Fruit fly (Drosophila melanogaster) whole organism, embryonic: ENCODE results near the gene Gfat2.

Source experiments
- B-H1 ChIP-seq: fragments of 200-800 bp; sonication (Bioruptor generic); IDR thresholded peaks from 3 replicates; pipeline ENCODE4 v1.3.6; 2022; ENCODE audit warnings: missing biosample characterization, missing genetic modification characterization
- BEAF-32 ChIP-seq: fragments of 200-800 bp; sonication (Bioruptor generic); optimal IDR thresholded peaks from 3 replicates; lab custom pipeline; 2017; ENCODE audit warnings: missing biosample characterization, missing genetic modification characterization, mild to moderate bottlenecking, moderate library complexity, missing genetic modification reagents
- CG1024 ChIP-seq: fragments of 200-800 bp; sonication (Bioruptor generic); IDR thresholded peaks from 2 replicates; pipeline ENCODE4 v1.3.6; 2022; ENCODE audit warnings: missing biosample characterization, missing genetic modification characterization
- CG10267 ChIP-seq: fragments of 200-800 bp; sonication (Bioruptor generic); optimal IDR thresholded peaks from 2 replicates; lab custom pipeline; 2018; ENCODE audit warnings: missing biosample characterization, mild to moderate bottlenecking, missing genetic modification characterization, moderate library complexity
- CG10654 ChIP-seq: fragments of 200-800 bp; sonication (Bioruptor generic); optimal IDR thresholded peaks from 2 replicates; lab custom pipeline; 2016; ENCODE audit warnings: missing biosample characterization, missing genetic modification characterization
- CG10979 ChIP-seq: fragments of 200-800 bp; sonication (Bioruptor generic); optimal IDR thresholded peaks from 2 replicates; lab custom pipeline; 2018; ENCODE audit warnings: missing biosample characterization, mild to moderate bottlenecking, missing genetic modification characterization, moderate library complexity
- CG11696 ChIP-seq: fragments of 200-800 bp; sonication (Bioruptor generic); IDR thresholded peaks from 2 replicates; pipeline ENCODE4 v1.3.6; 2022; ENCODE audit warnings: missing biosample characterization, missing genetic modification characterization
- CG11723 ChIP-seq: fragments of 200-800 bp; sonication (Bioruptor generic); optimal IDR thresholded peaks from 2 replicates; lab custom pipeline; 2017; ENCODE audit warnings: missing biosample characterization, mild to moderate bottlenecking, missing genetic modification characterization
- CG12659 ChIP-seq: fragments of 200-800 bp; sonication (Bioruptor generic); optimal IDR thresholded peaks from 3 replicates; lab custom pipeline; 2017; ENCODE audit warnings: mild to moderate bottlenecking, missing biosample characterization, missing genetic modification reagents, missing genetic modification characterization
- CG13123 ChIP-seq: fragments of 200-800 bp; sonication (Bioruptor generic); optimal IDR thresholded peaks from 2 replicates; lab custom pipeline; 2016; ENCODE audit warnings: missing biosample characterization, missing genetic modification characterization
- CG1529 ChIP-seq: fragments of 200-800 bp; sonication (Bioruptor generic); optimal IDR thresholded peaks from 3 replicates; lab custom pipeline; 2018; ENCODE audit warnings: missing biosample characterization, missing genetic modification characterization
- CG1647 ChIP-seq: fragments of 200-800 bp; sonication (Bioruptor generic); optimal IDR thresholded peaks from 3 replicates; lab custom pipeline; 2016; ENCODE audit warnings: missing biosample characterization, missing genetic modification characterization
- CG17328 ChIP-seq: fragments of 200-800 bp; sonication (Bioruptor generic); IDR thresholded peaks from 2 replicates; pipeline ENCODE4 v1.3.6; 2022; ENCODE audit warnings: missing biosample characterization, missing genetic modification characterization
- CG1792 ChIP-seq: fragments of 200-800 bp; sonication (Bioruptor generic); optimal IDR thresholded peaks from 2 replicates; lab custom pipeline; 2016; ENCODE audit warnings: missing biosample characterization, missing genetic modification characterization
- CG32772 ChIP-seq: fragments of 200-800 bp; sonication (Bioruptor generic); IDR thresholded peaks from 2 replicates; pipeline ENCODE4 v1.3.6; 2022; ENCODE audit warnings: missing biosample characterization, missing genetic modification characterization
- CG4282 ChIP-seq: fragments of 200-800 bp; sonication (Bioruptor generic); optimal IDR thresholded peaks from 2 replicates; lab custom pipeline; 2016; ENCODE audit warnings: missing biosample characterization, missing genetic modification characterization
- CG4424 ChIP-seq: fragments of 200-800 bp; sonication (Bioruptor generic); optimal IDR thresholded peaks from 3 replicates; lab custom pipeline; 2016; ENCODE audit warnings: missing biosample characterization, missing genetic modification characterization
- CG4617 ChIP-seq: fragments of 200-800 bp; sonication (Bioruptor generic); optimal IDR thresholded peaks from 3 replicates; lab custom pipeline; 2016; ENCODE audit warnings: missing biosample characterization, missing genetic modification characterization, borderline replicate concordance
- CG6254 ChIP-seq: fragments of 200-800 bp; sonication (Bioruptor generic); optimal IDR thresholded peaks from 3 replicates; lab custom pipeline; 2017; ENCODE audit warnings: mild to moderate bottlenecking, missing biosample characterization, missing genetic modification reagents, missing genetic modification characterization
- CG7357 ChIP-seq: fragments of 200-800 bp; sonication (Bioruptor generic); IDR thresholded peaks from 3 replicates; pipeline ENCODE4 v1.3.6; 2022; ENCODE audit warnings: missing biosample characterization, missing genetic modification characterization
- CG7963 ChIP-seq: fragments of 200-800 bp; sonication (Bioruptor generic); IDR thresholded peaks from 3 replicates; pipeline ENCODE4 v1.3.6; 2022; ENCODE audit warnings: missing biosample characterization, missing genetic modification characterization; ENCODE audit not compliant: partially characterized antibody
- Dad ChIP-seq: fragments of 200-800 bp; sonication (Bioruptor generic); optimal IDR thresholded peaks from 3 replicates; lab custom pipeline; 2016; ENCODE audit warnings: missing biosample characterization, missing genetic modification characterization
- Dp ChIP-seq: fragments of 200-800 bp; sonication (Bioruptor generic); optimal IDR thresholded peaks from 2 replicates; lab custom pipeline; 2018; ENCODE audit warnings: missing biosample characterization, mild to moderate bottlenecking, missing genetic modification characterization, moderate library complexity
- E2f2 ChIP-seq: fragments of 200-800 bp; sonication (Bioruptor generic); IDR thresholded peaks from 2 replicates; pipeline ENCODE4 v1.3.6; 2022; ENCODE audit warnings: missing biosample characterization, missing genetic modification characterization
- Hr39 ChIP-seq: fragments of >200 bp; optimal IDR thresholded peaks from 2 replicates; lab custom pipeline; 2017
- Oli ChIP-seq: fragments of 200-800 bp; sonication (Bioruptor generic); optimal IDR thresholded peaks from 2 replicates; lab custom pipeline; 2018; ENCODE audit warnings: missing biosample characterization, mild to moderate bottlenecking, missing genetic modification characterization, moderate library complexity
- Sox102F ChIP-seq: fragments of 200-800 bp; sonication (Bioruptor generic); optimal IDR thresholded peaks from 2 replicates; lab custom pipeline; 2018; ENCODE audit warnings: missing biosample characterization, mild to moderate bottlenecking, missing genetic modification characterization, moderate library complexity
- Tbp ChIP-seq: fragments of >200 bp; optimal IDR thresholded peaks from 2 replicates; lab custom pipeline; 2018; ENCODE audit warnings: missing biosample characterization, missing genetic modification characterization
- Xrp1 ChIP-seq: fragments of 200-800 bp; sonication (Bioruptor generic); IDR thresholded peaks from 2 replicates; pipeline ENCODE4 v1.3.6; 2022; ENCODE audit warnings: missing biosample characterization, missing genetic modification characterization
- aop ChIP-seq: fragments of 200-800 bp; sonication (Bioruptor generic); IDR thresholded peaks from 2 replicates; pipeline ENCODE4 v1.3.6; 2022; ENCODE audit warnings: missing biosample characterization, missing genetic modification characterization
- chif ChIP-seq, 2 experiments: fragments of 200-800 bp; sonication (Bioruptor generic); optimal IDR thresholded peaks; 3 replicates each; lab custom pipeline; 2016; ENCODE audit warnings: missing biosample characterization in 2 of 2, missing genetic modification characterization in 2 of 2
- crol ChIP-seq: fragments of 200-800 bp; sonication (Bioruptor generic); IDR thresholded peaks from 2 replicates; pipeline ENCODE4 v1.3.6; 2022; ENCODE audit warnings: missing biosample characterization, missing genetic modification characterization
- crp ChIP-seq, 2 experiments: fragments of 200-800 bp; sonication (Bioruptor generic); optimal IDR thresholded peaks; 2 replicates in 1 of 2; 3 replicates in 1 of 2; lab custom pipeline; 2017; ENCODE audit warnings: missing biosample characterization in 2 of 2, missing genetic modification characterization in 2 of 2, mild to moderate bottlenecking in 1 of 2, moderate library complexity in 1 of 2
- danr ChIP-seq: fragments of 200-800 bp; sonication (Bioruptor generic); IDR thresholded peaks from 2 replicates; pipeline ENCODE4 v1.3.6; 2022; ENCODE audit warnings: missing biosample characterization, missing genetic modification characterization
- dimm ChIP-seq: fragments of 200-800 bp; sonication (Bioruptor generic); IDR thresholded peaks from 2 replicates; pipeline ENCODE4 v1.3.6; 2022; ENCODE audit warnings: missing biosample characterization, missing genetic modification characterization
- dpn ChIP-seq, 2 experiments: fragments of 200-800 bp; sonication (Bioruptor generic); optimal IDR thresholded peaks; 3 replicates each; lab custom pipeline; 2016; ENCODE audit warnings: missing biosample characterization in 2 of 2, missing genetic modification characterization in 2 of 2
- emc ChIP-seq: fragments of 200-800 bp; sonication (Bioruptor generic); optimal IDR thresholded peaks from 2 replicates; lab custom pipeline; 2016; ENCODE audit warnings: missing biosample characterization, missing genetic modification characterization
- eve ChIP-seq, 2 experiments: fragments of >200 bp; optimal IDR thresholded peaks; 2 replicates each; lab custom pipeline; 2017; ENCODE audit warnings: missing biosample characterization in 2 of 2, missing genetic modification characterization in 2 of 2
- exex ChIP-seq: fragments of 200-800 bp; sonication (Bioruptor generic); optimal IDR thresholded peaks from 4 replicates; lab custom pipeline; 2018; ENCODE audit warnings: missing biosample characterization, mild to moderate bottlenecking, missing genetic modification characterization, moderate library complexity
- fd3F ChIP-seq: fragments of 200-800 bp; sonication (Bioruptor generic); optimal IDR thresholded peaks from 2 replicates; lab custom pipeline; 2018; ENCODE audit warnings: missing biosample characterization, mild to moderate bottlenecking, missing genetic modification characterization, moderate library complexity
- fru ChIP-seq: fragments of >200 bp; optimal IDR thresholded peaks from 2 replicates; lab custom pipeline; 2017
- gsb-n ChIP-seq: fragments of 200-800 bp; sonication (Bioruptor generic); optimal IDR thresholded peaks from 3 replicates; lab custom pipeline; 2018; ENCODE audit warnings: missing biosample characterization, mild to moderate bottlenecking, missing genetic modification characterization
- inv ChIP-seq: fragments of 200-800 bp; sonication (Bioruptor generic); IDR thresholded peaks from 2 replicates; pipeline ENCODE4 v1.3.6; 2022; ENCODE audit warnings: missing biosample characterization, missing genetic modification characterization; ENCODE audit not compliant: partially characterized antibody
- lab ChIP-seq: fragments of 200-800 bp; sonication (Bioruptor generic); optimal IDR thresholded peaks from 3 replicates; lab custom pipeline; 2017; ENCODE audit warnings: missing biosample characterization, missing genetic modification characterization, mild to moderate bottlenecking, moderate library complexity, missing genetic modification reagents
- nerfin-1 ChIP-seq: fragments of 200-800 bp; sonication (Bioruptor generic); optimal IDR thresholded peaks from 3 replicates; lab custom pipeline; 2019; ENCODE audit warnings: missing biosample characterization, mild to moderate bottlenecking, missing genetic modification characterization, moderate library complexity
- schlank ChIP-seq: fragments of 200-800 bp; sonication (Bioruptor generic); optimal IDR thresholded peaks from 2 replicates; lab custom pipeline; 2018; ENCODE audit warnings: missing biosample characterization, mild to moderate bottlenecking, missing genetic modification characterization
- sd ChIP-seq: fragments of 200-800 bp; sonication (Bioruptor generic); optimal IDR thresholded peaks from 3 replicates; lab custom pipeline; 2018; ENCODE audit warnings: missing biosample characterization, mild to moderate bottlenecking, missing genetic modification characterization, moderate library complexity
- sqz ChIP-seq: fragments of 200-800 bp; sonication (Bioruptor generic); optimal IDR thresholded peaks from 3 replicates; lab custom pipeline; 2018; ENCODE audit warnings: missing biosample characterization, mild to moderate bottlenecking, missing genetic modification characterization
- twi ChIP-seq: fragments of 200-800 bp; optimal IDR thresholded peaks from 2 replicates; lab custom pipeline; 2019; ENCODE audit warnings: missing biosample characterization, mild to moderate bottlenecking, missing genetic modification characterization, moderate library complexity
- vvl ChIP-seq: fragments of 200-800 bp; sonication (Bioruptor generic); IDR thresholded peaks from 2 replicates; pipeline ENCODE4 v1.3.6; 2022; ENCODE audit warnings: missing biosample characterization, missing genetic modification characterization

Gene Gfat2

DNA sequence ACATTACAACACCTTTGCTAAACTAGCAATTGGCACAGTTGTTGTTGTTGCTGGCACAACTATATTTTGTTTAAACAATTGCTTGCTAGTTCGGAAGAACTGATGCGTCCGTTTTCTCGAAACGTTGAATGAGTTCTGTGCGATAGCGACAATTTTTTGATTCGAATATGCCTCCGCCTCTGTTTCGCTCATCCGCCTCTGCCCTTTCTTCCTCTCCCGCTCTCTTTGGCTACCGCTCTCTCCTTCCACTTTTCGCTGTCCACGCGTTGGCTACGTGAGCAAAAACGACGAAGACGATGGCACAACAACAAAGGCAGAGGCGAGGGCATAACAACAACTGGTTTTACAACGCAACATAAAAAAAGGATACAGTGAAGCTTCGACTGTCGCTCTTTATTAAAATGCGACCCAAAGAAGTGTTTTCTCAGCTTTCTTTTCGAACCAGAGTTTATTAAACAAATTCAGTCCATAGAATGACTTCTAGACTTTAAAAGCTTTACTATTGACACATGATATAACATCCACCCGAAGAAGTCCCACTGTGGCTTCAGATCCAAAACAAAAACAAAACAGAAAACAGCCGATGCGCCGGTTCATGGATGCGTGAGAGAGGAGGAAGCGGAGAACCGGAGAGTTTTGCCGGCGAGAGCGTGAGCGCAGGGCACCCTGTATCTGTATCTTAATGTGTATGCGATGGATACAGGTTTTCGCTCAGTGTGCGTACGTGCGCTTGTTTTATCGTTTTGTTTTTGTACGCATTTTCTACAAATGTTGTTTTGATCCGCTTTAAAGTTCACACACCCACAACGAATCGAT is 13.2 kb downstream of the Gfat2 start (continued):
- TF ChIP-seq fd3F (peak; percentile 99), CG10654 (GFP tag; lab: Kevin White, UChicago) (peak; percentile 99), BEAF-32 (peak; percentile 38), eve (GFP tag; optimal IDR thresholded peaks at IDR 0.05; lab: Kevin White, UChicago) (peak in 1 of 2 experiments; percentile 89), gsb-n (tag; lab: Kevin White, UChicago) (peak; percentile 98), CG10979 (tag; lab: Kevin White, UChicago) (peak; percentile 98), CG17328 (GFP tag; lab: Robert Waterston, UW) (no peak), dimm (GFP tag; lab: Robert Waterston, UW) (no peak), CG11723 (GFP tag; lab: Kevin White, UChicago) (peak; percentile 99), Tbp (GFP tag; lab: Kevin White, UChicago) (no peak), dpn (GFP tag; optimal IDR thresholded peaks at IDR 0.05; lab: Kevin White, UChicago) (peak; percentile 100), CG7963 (GFP tag; lab: Robert Waterston, UW) (no peak), CG13123 (GFP tag; lab: Kevin White, UChicago) (peak; percentile 99), exex (tag; lab: Kevin White, UChicago) (peak; percentile 95), CG1024 (no peak), sqz (GFP tag; lab: Kevin White, UChicago) (peak; percentile 100), CG4617 (GFP tag; lab: Kevin White, UChicago) (peak; percentile 100), lab (GFP tag; lab: Kevin White, UChicago) (peak; percentile 100), Hr39 (lab: Kevin White, UChicago) (no peak), Oli (peak; percentile 99), crp (GFP tag; optimal IDR thresholded peaks at IDR 0.05; lab: Kevin White, UChicago) (peak; percentile 19 to 79), CG4424 (GFP tag; lab: Kevin White, UChicago) (peak; percentile 99), danr (GFP tag; lab: Robert Waterston, UW) (no peak), Dp (GFP tag; lab: Kevin White, UChicago) (peak; percentile 49), CG6254 (GFP tag; lab: Kevin White, UChicago) (peak; percentile 99), aop (no peak), E2f2 (no peak), CG10267 (tag; lab: Kevin White, UChicago) (peak; percentile 97), CG7357 (GFP tag; lab: Robert Waterston, UW) (peak; percentile 97), Sox102F (GFP tag; lab: Kevin White, UChicago) (peak; percentile 99), schlank (peak; percentile 99), CG32772 (GFP tag; lab: Robert Waterston, UW) (no peak), vvl (GFP tag; lab: Robert Waterston, UW) (no peak), CG1529 (GFP tag; lab: Kevin White, UChicago) (peak; percentile 98), twi (tag; lab: Kevin White, UChicago) (peak; percentile 96), sd (tag; lab: Kevin White, UChicago) (peak; percentile 96), nerfin-1 (tag; lab: Kevin White, UChicago) (peak; percentile 96), inv (no peak), B-H1 (GFP tag; lab: Robert Waterston, UW) (no peak), CG1647 (GFP tag; lab: Kevin White, UChicago) (peak; percentile 99), CG4282 (peak; percentile 99), fru (lab: Kevin White, UChicago) (no peak), emc (GFP tag; lab: Kevin White, UChicago) (peak; percentile 99), CG11696 (GFP tag; lab: Robert Waterston, UW) (no peak), CG12659 (peak; percentile 100), crol (GFP tag; lab: Robert Waterston, UW) (no peak), Dad (GFP tag; lab: Kevin White, UChicago) (peak; percentile 100), chif (GFP tag; optimal IDR thresholded peaks at IDR 0.05; lab: Kevin White, UChicago) (peak; percentile 99 to 100), CG1792 (GFP tag; lab: Kevin White, UChicago) (peak; percentile 99), Xrp1 (GFP tag; lab: Robert Waterston, UW) (no peak)
